Fruit fly (Drosophila melanogaster) S2 (cell line): Measurements from ENCODE around the gene CG10962.

Experiments used
- CG8478 ChIP-seq: fragments of >200 bp; optimal IDR thresholded peaks from 2 replicates; lab custom pipeline; 2018
- CTCF ChIP-seq, 2 experiments: fragments of >200 bp; optimal IDR thresholded peaks; 2 replicates each; lab custom pipeline; 2018

- TF ChIP-seq CG8478 (no peak), CTCF (optimal IDR thresholded peaks at IDR 0.05; lab: Kevin White, UChicago) (no peak)
Measured at dm6 chrX:8974203-8974602, at the start of gene CG10962.
